Worm (Caenorhabditis elegans) whole organism, late embryonic: ENCODE data around the gene F54C8.6.
A peak's percentile ranks its signal among the peaks of the same experiment; 100 is the strongest.

ENCODE experiments used
- C08G9.2 ChIP-seq: sonication (generic microtip); optimal IDR thresholded peaks from 2 replicates; lab custom pipeline; 2016; ENCODE audit warnings: mild to moderate bottlenecking, missing genetic modification characterization, moderate library complexity, missing compliant biosample characterization
- F13H6.1 ChIP-seq: sonication (generic microtip); optimal IDR thresholded peaks from 2 replicates; lab custom pipeline; 2016; ENCODE audit warnings: missing genetic modification characterization, missing compliant biosample characterization
- K02D7.2 ChIP-seq: sonication (generic microtip); optimal IDR thresholded peaks from 2 replicates; lab custom pipeline; 2017; ENCODE audit warnings: mild to moderate bottlenecking, missing genetic modification characterization, missing compliant biosample characterization
- K09A11.1 ChIP-seq: sonication (generic microtip); optimal IDR thresholded peaks from 2 replicates; lab custom pipeline; 2017; ENCODE audit warnings: antibody characterized with exemption, mild to moderate bottlenecking, missing genetic modification characterization, missing compliant biosample characterization; ENCODE audit not compliant: insufficient read depth
- Y22D7AL.16 ChIP-seq: sonication (generic microtip); optimal IDR thresholded peaks from 2 replicates; lab custom pipeline; 2016; ENCODE audit warnings: missing genetic modification characterization, missing compliant biosample characterization
- ceh-19 ChIP-seq: fragments of 200-800 bp; sonication (Bioruptor generic); optimal IDR thresholded peaks from 2 replicates; lab custom pipeline; 2018; ENCODE audit warnings: mild to moderate bottlenecking, missing genetic modification characterization, missing compliant biosample characterization
- ceh-2 ChIP-seq: sonication (generic microtip); optimal IDR thresholded peaks from 2 replicates; lab custom pipeline; 2016; ENCODE audit warnings: missing genotype, missing genetic modification characterization, missing compliant biosample characterization
- ceh-22 ChIP-seq: sonication (generic microtip); optimal IDR thresholded peaks from 2 replicates; lab custom pipeline; 2017; ENCODE audit warnings: missing biosample characterization, missing genetic modification characterization
- ceh-31 ChIP-seq: sonication (generic microtip); optimal IDR thresholded peaks from 2 replicates; lab custom pipeline; 2016; ENCODE audit warnings: missing genetic modification characterization, missing compliant biosample characterization
- ceh-34 ChIP-seq: sonication (generic microtip); optimal IDR thresholded peaks from 2 replicates; lab custom pipeline; 2016; ENCODE audit warnings: mild to moderate bottlenecking, missing genetic modification characterization, missing compliant biosample characterization
- ceh-45 ChIP-seq: fragments of 200-800 bp; sonication (Bioruptor generic); IDR thresholded peaks from 2 replicates; pipeline ENCODE4 v1.3.6; 2022; ENCODE audit warnings: missing genetic modification reagents, missing genetic modification characterization, missing compliant biosample characterization
- ceh-48 ChIP-seq: sonication (generic microtip); optimal IDR thresholded peaks from 2 replicates; lab custom pipeline; 2016; ENCODE audit warnings: missing genetic modification characterization, inconsistent platforms, missing compliant biosample characterization
- ceh-6 ChIP-seq: fragments of 200-800 bp; sonication (Bioruptor generic); optimal IDR thresholded peaks from 2 replicates; lab custom pipeline; 2018; ENCODE audit warnings: mild to moderate bottlenecking, missing genetic modification characterization, missing compliant biosample characterization
- ceh-9 ChIP-seq: sonication (generic microtip); optimal IDR thresholded peaks from 2 replicates; lab custom pipeline; 2016; ENCODE audit warnings: mild to moderate bottlenecking, missing genetic modification characterization, inconsistent platforms, missing compliant biosample characterization
- dmd-4 ChIP-seq: sonication (generic microtip); optimal IDR thresholded peaks from 2 replicates; lab custom pipeline; 2016; ENCODE audit warnings: borderline replicate concordance, missing genetic modification characterization, missing compliant biosample characterization
- elt-4 ChIP-seq: sonication (generic microtip); optimal IDR thresholded peaks from 2 replicates; lab custom pipeline; 2016; ENCODE audit warnings: missing genetic modification characterization, missing compliant biosample characterization
- fkh-6 ChIP-seq: sonication (generic microtip); optimal IDR thresholded peaks from 2 replicates; lab custom pipeline; 2016; ENCODE audit warnings: missing genetic modification characterization, missing compliant biosample characterization
- hlh-13 ChIP-seq: fragments of 200-800 bp; sonication (Bioruptor generic); optimal IDR thresholded peaks from 2 replicates; lab custom pipeline; 2018; ENCODE audit warnings: mild to moderate bottlenecking, missing genetic modification characterization, missing compliant biosample characterization
- hlh-15 ChIP-seq: sonication (generic microtip); optimal IDR thresholded peaks from 2 replicates; lab custom pipeline; 2016; ENCODE audit warnings: missing genetic modification characterization, missing compliant biosample characterization
- lim-6 ChIP-seq: sonication (generic microtip); optimal IDR thresholded peaks from 2 replicates; lab custom pipeline; 2016; ENCODE audit warnings: missing genetic modification characterization, missing compliant biosample characterization
- lin-11 ChIP-seq: fragments of 200-800 bp; sonication (Bioruptor generic); optimal IDR thresholded peaks from 2 replicates; lab custom pipeline; 2018; ENCODE audit warnings: mild to moderate bottlenecking, missing genetic modification characterization, missing compliant biosample characterization
- madf-2 ChIP-seq: sonication (generic microtip); optimal IDR thresholded peaks from 2 replicates; lab custom pipeline; 2017; ENCODE audit warnings: missing genetic modification characterization, missing compliant biosample characterization
- mec-3 ChIP-seq: sonication (generic microtip); optimal IDR thresholded peaks from 2 replicates; lab custom pipeline; 2016; ENCODE audit warnings: borderline replicate concordance, missing genetic modification characterization, missing compliant biosample characterization
- nfya-1 ChIP-seq: sonication (generic microtip); optimal IDR thresholded peaks from 2 replicates; lab custom pipeline; 2017; ENCODE audit warnings: missing genetic modification characterization, mild to moderate bottlenecking, missing compliant biosample characterization, antibody characterized with exemption, moderate library complexity
- nhr-11 ChIP-seq: fragments of 150-350 bp; optimal IDR thresholded peaks from 2 replicates; lab custom pipeline; 2014; ENCODE audit warnings: missing biosample characterization, missing genetic modification characterization
- nhr-232 ChIP-seq: sonication (generic microtip); optimal IDR thresholded peaks from 2 replicates; lab custom pipeline; 2016; ENCODE audit warnings: missing genetic modification characterization, missing compliant biosample characterization
- npax-4 ChIP-seq: sonication (generic microtip); optimal IDR thresholded peaks from 2 replicates; lab custom pipeline; 2016; ENCODE audit warnings: missing genetic modification characterization, missing compliant biosample characterization
- odd-2 ChIP-seq: sonication (generic microtip); optimal IDR thresholded peaks from 2 replicates; lab custom pipeline; 2017; ENCODE audit warnings: antibody characterized with exemption, mild to moderate bottlenecking, missing genetic modification characterization, missing compliant biosample characterization
- pag-3 ChIP-seq: sonication (generic microtip); optimal IDR thresholded peaks from 2 replicates; lab custom pipeline; 2016; ENCODE audit warnings: missing compliant biosample characterization, missing genetic modification characterization, borderline replicate concordance
- pat-9 ChIP-seq: fragments of 200-800 bp; sonication (Bioruptor generic); optimal IDR thresholded peaks from 2 replicates; lab custom pipeline; 2018; ENCODE audit warnings: mild to moderate bottlenecking, missing genetic modification characterization, moderate library complexity, missing compliant biosample characterization
- pha-4 ChIP-seq: fragments of 150-350 bp; optimal IDR thresholded peaks from 2 replicates; lab custom pipeline; 2018; ENCODE audit warnings: missing biosample characterization, missing genetic modification reagents, missing genetic modification characterization
- pqm-1 ChIP-seq: sonication (generic microtip); optimal IDR thresholded peaks from 2 replicates; lab custom pipeline; 2016; ENCODE audit warnings: missing genetic modification characterization, missing compliant biosample characterization
- pros-1 ChIP-seq: fragments of 150-350 bp; optimal IDR thresholded peaks from 2 replicates; lab custom pipeline; 2014; ENCODE audit warnings: missing biosample characterization, missing genetic modification reagents, missing genetic modification characterization
- ref-2 ChIP-seq: sonication (generic microtip); optimal IDR thresholded peaks from 2 replicates; lab custom pipeline; 2016; ENCODE audit warnings: missing genetic modification characterization, missing compliant biosample characterization
- sdc-2 ChIP-seq: sonication (generic microtip); optimal IDR thresholded peaks from 2 replicates; lab custom pipeline; 2016; ENCODE audit warnings: missing genotype, missing genetic modification characterization, missing compliant biosample characterization
- sox-4 ChIP-seq: sonication (generic microtip); optimal IDR thresholded peaks from 2 replicates; lab custom pipeline; 2017; ENCODE audit warnings: mild to moderate bottlenecking, missing genetic modification characterization, inconsistent platforms, missing compliant biosample characterization
- tbx-2 ChIP-seq: sonication (generic microtip); optimal IDR thresholded peaks from 2 replicates; lab custom pipeline; 2016; ENCODE audit warnings: missing genetic modification characterization, missing compliant biosample characterization
- tbx-7 ChIP-seq: sonication (generic microtip); optimal IDR thresholded peaks from 2 replicates; lab custom pipeline; 2016; ENCODE audit warnings: missing genotype, missing genetic modification characterization, missing compliant biosample characterization
- unc-3 ChIP-seq, 2 experiments: fragments of 200-800 bp in 1 of 2; sonication (Bioruptor generic) in 1 of 2; sonication (generic microtip) in 1 of 2; conservative IDR thresholded peaks in 1 of 2; optimal IDR thresholded peaks in 1 of 2; 2 replicates each; pipeline versions ENCODE4 v1.3.6 to Lab custom; 2016 to 2022; ENCODE audit warnings: missing compliant biosample characterization in 2 of 2, missing genetic modification characterization in 2 of 2, missing genetic modification reagents in 1 of 2
- unc-55 ChIP-seq: sonication (generic microtip); optimal IDR thresholded peaks from 2 replicates; lab custom pipeline; 2017; ENCODE audit warnings: missing biosample characterization, missing genetic modification reagents, missing genetic modification characterization
- unc-86 ChIP-seq: sonication (generic microtip); optimal IDR thresholded peaks from 2 replicates; lab custom pipeline; 2016; ENCODE audit warnings: missing genetic modification characterization, missing compliant biosample characterization

Gene F54C8.6

DNA sequence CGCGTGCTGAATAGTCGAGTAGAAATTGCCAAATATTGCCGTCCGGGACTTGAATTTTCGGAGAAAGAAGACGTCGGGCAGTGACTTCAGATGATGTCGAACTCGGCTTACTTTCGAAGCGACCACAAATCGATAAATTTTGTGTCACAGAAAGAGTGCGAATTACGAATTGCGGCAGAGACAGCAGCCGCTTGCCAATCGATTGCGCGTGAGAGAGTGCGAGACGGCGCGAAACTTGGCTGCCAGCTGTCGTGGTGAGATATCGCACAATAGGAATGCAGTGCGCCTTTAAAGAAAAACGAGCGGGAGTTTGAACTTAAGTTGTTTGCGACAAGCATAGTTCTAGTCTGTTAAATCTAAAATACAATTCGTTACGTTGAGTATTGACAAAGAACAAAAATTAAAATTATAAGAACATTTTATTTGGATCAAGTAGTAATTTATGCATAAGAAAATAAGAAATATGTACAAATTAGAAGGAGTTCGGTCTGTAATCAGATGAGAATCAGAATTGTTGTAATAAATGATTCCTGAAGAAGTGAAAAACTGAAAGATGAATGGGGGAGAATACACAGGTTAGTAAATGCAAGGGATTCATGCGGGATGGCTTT is 6.2 kb downstream of the F54C8.6 start, which contains the start of gene pir-2 (continued):
- TF ChIP-seq mec-3 (tag; lab: Kevin White, UChicago) (no peak), elt-4 (tag; lab: Kevin White, UChicago) (no peak), pha-4 (tag; lab: Kevin White, UChicago) (no peak), tbx-2 (tag; lab: Kevin White, UChicago) (peak; percentile 82), unc-86 (tag; lab: Kevin White, UChicago) (no peak), fkh-6 (tag; lab: Kevin White, UChicago) (no peak), npax-4 (tag; lab: Kevin White, UChicago) (no peak), ceh-19 (GFP tag; lab: Kevin White, UChicago) (no peak), pag-3 (no peak), pros-1 (tag; lab: Kevin White, UChicago) (peak; percentile 21), ceh-31 (tag; lab: Kevin White, UChicago) (peak; percentile 77), hlh-13 (GFP tag; lab: Kevin White, UChicago) (no peak), unc-3 (GFP tag; conservative IDR thresholded peaks at IDR 0.05; lab: Robert Waterston, UW) (peak; percentile 38; the same call in 1 of the 2 replicates), unc-3 (tag; optimal IDR thresholded peaks at IDR 0.05; lab: Kevin White, UChicago) (no peak), dmd-4 (tag; lab: Kevin White, UChicago) (no peak), ceh-6 (GFP tag; lab: Kevin White, UChicago) (no peak), lin-11 (tag; lab: Kevin White, UChicago) (no peak), nhr-232 (tag; lab: Kevin White, UChicago) (no peak), ceh-34 (tag; lab: Kevin White, UChicago) (peak; percentile 75), pat-9 (tag; lab: Kevin White, UChicago) (no peak), unc-55 (GFP tag; lab: Kevin White, UChicago) (peak; percentile 65), lim-6 (no peak), odd-2 (tag; lab: Kevin White, UChicago) (no peak), ceh-22 (tag; lab: Kevin White, UChicago) (no peak), ceh-2 (tag; lab: Kevin White, UChicago) (peak; percentile 1), K09A11.1 (tag; lab: Kevin White, UChicago) (peak; percentile 51), ref-2 (tag; lab: Kevin White, UChicago) (no peak), tbx-7 (tag; lab: Kevin White, UChicago) (no peak), nfya-1 (tag; lab: Kevin White, UChicago) (peak; percentile 92), ceh-45 (GFP tag; lab: Robert Waterston, UW) (no peak)

DNA sequence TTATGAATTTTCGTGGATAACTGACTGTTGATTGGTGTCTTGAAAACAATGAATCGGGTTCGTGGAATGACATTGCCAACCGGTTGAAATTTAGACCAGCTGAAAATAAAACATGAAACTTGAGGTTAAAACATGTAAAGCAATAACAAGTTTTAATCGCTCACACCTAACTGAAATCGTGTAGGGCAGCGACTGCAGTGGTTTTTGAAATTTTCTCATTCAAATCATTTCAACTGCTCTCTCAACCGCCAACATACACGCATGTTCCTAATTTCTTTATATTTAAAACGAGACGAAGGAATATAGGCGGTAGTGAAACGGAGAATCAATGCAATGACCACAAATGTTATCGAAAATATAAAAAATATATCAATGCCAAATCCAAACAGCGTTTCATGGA is 6.9 kb downstream of the F54C8.6 start:
- no peak for TF ChIP-seq pqm-1 (tag; lab: Kevin White, UChicago)
- TF ChIP-seq C08G9.2 (tag; lab: Kevin White, UChicago) = no peak
- TF ChIP-seq unc-86 (tag; lab: Kevin White, UChicago) = no peak
- TF ChIP-seq F13H6.1 (tag; lab: Kevin White, UChicago) = no peak
- no peak for TF ChIP-seq nhr-11 (tag; lab: Kevin White, UChicago)
- no peak for TF ChIP-seq madf-2
- TF ChIP-seq Y22D7AL.16 (tag; lab: Kevin White, UChicago) = no peak
- TF ChIP-seq npax-4 (tag; lab: Kevin White, UChicago) = no peak
- no peak for TF ChIP-seq hlh-15 (tag; lab: Kevin White, UChicago)
- no peak for TF ChIP-seq ceh-22 (tag; lab: Kevin White, UChicago)
- no peak for TF ChIP-seq sdc-2 (tag; lab: Kevin White, UChicago)
- TF ChIP-seq K02D7.2 (tag; lab: Kevin White, UChicago) = no peak
- TF ChIP-seq tbx-2 (tag; lab: Kevin White, UChicago) = no peak
- no peak for TF ChIP-seq sox-4 (tag; lab: Kevin White, UChicago)
- no peak for TF ChIP-seq ceh-9 (tag; lab: Kevin White, UChicago)
- TF ChIP-seq ceh-48 (tag; lab: Kevin White, UChicago) = no peak
- no peak for TF ChIP-seq ceh-6 (GFP tag; lab: Kevin White, UChicago)
- no peak for TF ChIP-seq pat-9 (tag; lab: Kevin White, UChicago)
- TF ChIP-seq, all 69 proteins: peak for 0
